Fruit fly (Drosophila melanogaster) whole organism, embryonic: ENCODE results near the gene CG42828.

Experiments
- B-H1 ChIP-seq: fragments of 200-800 bp; sonication (Bioruptor generic); IDR thresholded peaks from 3 replicates; pipeline ENCODE4 v1.3.6; 2022; ENCODE audit warnings: missing biosample characterization, missing genetic modification characterization
- CG10209 ChIP-seq: fragments of 200-800 bp; sonication (Bioruptor generic); optimal IDR thresholded peaks from 3 replicates; lab custom pipeline; 2017; ENCODE audit warnings: missing biosample characterization, mild to moderate bottlenecking, missing genetic modification characterization, missing genetic modification reagents
- CG10366 ChIP-seq: fragments of 200-800 bp; sonication (Bioruptor generic); IDR thresholded peaks from 2 replicates; pipeline ENCODE4 v1.3.6; 2022; ENCODE audit warnings: missing biosample characterization, missing genetic modification characterization
- CG10431 ChIP-seq: fragments of 200-800 bp; sonication (Bioruptor generic); optimal IDR thresholded peaks from 3 replicates; lab custom pipeline; 2018; ENCODE audit warnings: missing biosample characterization, mild to moderate bottlenecking, missing genetic modification characterization
- CG12769 ChIP-seq: fragments of 200-800 bp; sonication (Bioruptor generic); optimal IDR thresholded peaks from 2 replicates; lab custom pipeline; 2019; ENCODE audit warnings: missing biosample characterization, mild to moderate bottlenecking, missing genetic modification characterization, moderate library complexity
- CG14710 ChIP-seq: fragments of 200-800 bp; sonication (Bioruptor generic); optimal IDR thresholded peaks from 3 replicates; lab custom pipeline; 2019; ENCODE audit warnings: missing biosample characterization, mild to moderate bottlenecking, missing genetic modification characterization, moderate library complexity
- CG15073 ChIP-seq: fragments of 200-800 bp; sonication (Bioruptor generic); optimal IDR thresholded peaks from 2 replicates; lab custom pipeline; 2016; ENCODE audit warnings: missing biosample characterization, missing genetic modification characterization
- CG1603 ChIP-seq: fragments of 200-800 bp; sonication (Bioruptor generic); optimal IDR thresholded peaks from 2 replicates; lab custom pipeline; 2019; ENCODE audit warnings: missing biosample characterization, mild to moderate bottlenecking, missing genetic modification characterization, moderate library complexity
- CG17328 ChIP-seq: fragments of 200-800 bp; sonication (Bioruptor generic); IDR thresholded peaks from 2 replicates; pipeline ENCODE4 v1.3.6; 2022; ENCODE audit warnings: missing biosample characterization, missing genetic modification characterization
- CG17568 ChIP-seq: fragments of 200-800 bp; sonication (Bioruptor generic); optimal IDR thresholded peaks from 2 replicates; lab custom pipeline; 2018; ENCODE audit warnings: missing biosample characterization, mild to moderate bottlenecking, missing genetic modification characterization, moderate library complexity
- CG2120 ChIP-seq: fragments of 200-800 bp; sonication (Bioruptor generic); optimal IDR thresholded peaks from 3 replicates; lab custom pipeline; 2016; ENCODE audit warnings: missing biosample characterization, missing genetic modification characterization
- CG30020 ChIP-seq: fragments of 200-800 bp; optimal IDR thresholded peaks from 2 replicates; lab custom pipeline; 2019; ENCODE audit warnings: missing biosample characterization, mild to moderate bottlenecking, missing genetic modification characterization, moderate library complexity
- CG3065 ChIP-seq: fragments of 200-800 bp; sonication (Bioruptor generic); optimal IDR thresholded peaks from 2 replicates; lab custom pipeline; 2016; ENCODE audit warnings: missing biosample characterization, missing genetic modification characterization
- CG3407 ChIP-seq: fragments of 200-800 bp; sonication (Bioruptor generic); optimal IDR thresholded peaks from 2 replicates; lab custom pipeline; 2018; ENCODE audit warnings: missing biosample characterization, mild to moderate bottlenecking, missing genetic modification characterization
- CG4282 ChIP-seq: fragments of 200-800 bp; sonication (Bioruptor generic); optimal IDR thresholded peaks from 2 replicates; lab custom pipeline; 2016; ENCODE audit warnings: missing biosample characterization, missing genetic modification characterization
- CG43689 ChIP-seq: fragments of 200-800 bp; sonication (Bioruptor generic); IDR thresholded peaks from 2 replicates; pipeline ENCODE4 v1.3.6; 2022; ENCODE audit warnings: missing biosample characterization, missing genetic modification characterization
- CG5180 ChIP-seq: fragments of 200-800 bp; sonication (Bioruptor generic); optimal IDR thresholded peaks from 3 replicates; lab custom pipeline; 2017; ENCODE audit warnings: missing biosample characterization, missing genetic modification characterization, mild to moderate bottlenecking, moderate library complexity, missing genetic modification reagents
- CG8359 ChIP-seq: fragments of 200-800 bp; sonication (Bioruptor generic); optimal IDR thresholded peaks from 2 replicates; lab custom pipeline; 2017; ENCODE audit warnings: missing biosample characterization, mild to moderate bottlenecking, missing genetic modification characterization, borderline replicate concordance
- CG9727 ChIP-seq: fragments of 200-800 bp; sonication (Bioruptor generic); optimal IDR thresholded peaks from 3 replicates; lab custom pipeline; 2017; ENCODE audit warnings: missing biosample characterization, mild to moderate bottlenecking, missing genetic modification characterization
- CG9876 ChIP-seq: fragments of 200-800 bp; sonication (Bioruptor generic); optimal IDR thresholded peaks from 2 replicates; lab custom pipeline; 2016; ENCODE audit warnings: missing biosample characterization, missing genetic modification characterization
- CoRest ChIP-seq: fragments of 200-800 bp; sonication (Bioruptor generic); optimal IDR thresholded peaks from 3 replicates; lab custom pipeline; 2018; ENCODE audit warnings: missing biosample characterization, mild to moderate bottlenecking, missing genetic modification characterization, moderate library complexity
- CrebB ChIP-seq: fragments of 200-800 bp; sonication (Bioruptor generic); optimal IDR thresholded peaks from 3 replicates; lab custom pipeline; 2018; ENCODE audit warnings: missing biosample characterization, mild to moderate bottlenecking, missing genetic modification characterization
- D19A ChIP-seq: fragments of 200-800 bp; optimal IDR thresholded peaks from 3 replicates; lab custom pipeline; 2019; ENCODE audit warnings: missing biosample characterization, mild to moderate bottlenecking, missing genetic modification characterization, moderate library complexity
- Dip3 ChIP-seq: fragments of 200-800 bp; sonication (Bioruptor generic); optimal IDR thresholded peaks from 3 replicates; lab custom pipeline; 2016; ENCODE audit warnings: missing biosample characterization, missing genetic modification characterization
- E2f1 ChIP-seq: fragments of 200-800 bp; sonication (Bioruptor generic); IDR thresholded peaks from 2 replicates; pipeline ENCODE4 v1.3.6; 2022; ENCODE audit warnings: missing biosample characterization, missing genetic modification characterization
- Fer2 ChIP-seq: fragments of 200-800 bp; sonication (Bioruptor generic); optimal IDR thresholded peaks from 2 replicates; lab custom pipeline; 2018; ENCODE audit warnings: missing biosample characterization, mild to moderate bottlenecking, missing genetic modification characterization, moderate library complexity
- Hmx ChIP-seq: fragments of 200-800 bp; sonication (Bioruptor generic); optimal IDR thresholded peaks from 2 replicates; lab custom pipeline; 2016; ENCODE audit warnings: missing biosample characterization, missing genetic modification characterization
- Lhr ChIP-seq: fragments of 200-800 bp; sonication (Bioruptor generic); optimal IDR thresholded peaks from 3 replicates; lab custom pipeline; 2017; ENCODE audit warnings: mild to moderate bottlenecking, missing biosample characterization, missing genetic modification reagents, missing genetic modification characterization
- Lpt ChIP-seq: fragments of >200 bp; optimal IDR thresholded peaks from 2 replicates; lab custom pipeline; 2018; ENCODE audit warnings: missing biosample characterization, missing genetic modification characterization
- Mrtf ChIP-seq: fragments of 200-800 bp; sonication (Bioruptor generic); IDR thresholded peaks from 3 replicates; pipeline ENCODE4 v1.3.6; 2022; ENCODE audit warnings: missing biosample characterization, missing genetic modification characterization
- Myb ChIP-seq: fragments of 200-800 bp; sonication (Bioruptor generic); optimal IDR thresholded peaks from 2 replicates; lab custom pipeline; 2016; ENCODE audit warnings: missing biosample characterization, missing genetic modification characterization
- Nf-YA ChIP-seq: fragments of 200-800 bp; sonication (Bioruptor generic); IDR thresholded peaks from 2 replicates; pipeline ENCODE4 v1.3.6; 2022; ENCODE audit warnings: missing biosample characterization, missing genetic modification characterization
- Optix ChIP-seq: fragments of 200-800 bp; sonication (Bioruptor generic); IDR thresholded peaks from 3 replicates; pipeline ENCODE4 v1.3.6; 2022; ENCODE audit warnings: missing biosample characterization, missing genetic modification characterization
- Side ChIP-seq: fragments of 200-800 bp; sonication (Bioruptor generic); optimal IDR thresholded peaks from 2 replicates; lab custom pipeline; 2016; ENCODE audit warnings: missing biosample characterization, missing genetic modification characterization
- ase ChIP-seq: fragments of 200-800 bp; sonication (Bioruptor generic); IDR thresholded peaks from 3 replicates; pipeline ENCODE4 v1.3.6; 2022; ENCODE audit warnings: missing biosample characterization, missing genetic modification characterization
- bowl ChIP-seq: fragments of 200-800 bp; sonication (Bioruptor generic); IDR thresholded peaks from 2 replicates; pipeline ENCODE4 v1.3.6; 2022; ENCODE audit warnings: missing biosample characterization, missing genetic modification characterization
- cato ChIP-seq: fragments of 200-800 bp; sonication (Bioruptor generic); optimal IDR thresholded peaks from 2 replicates; lab custom pipeline; 2016; ENCODE audit warnings: missing biosample characterization, missing genetic modification characterization, borderline replicate concordance
- caup ChIP-seq: fragments of 200-800 bp; sonication (Bioruptor generic); optimal IDR thresholded peaks from 3 replicates; lab custom pipeline; 2017; ENCODE audit warnings: missing biosample characterization, mild to moderate bottlenecking, missing genetic modification characterization, moderate library complexity; ENCODE audit not compliant: severe bottlenecking
- gsb-n ChIP-seq: fragments of 200-800 bp; sonication (Bioruptor generic); optimal IDR thresholded peaks from 3 replicates; lab custom pipeline; 2018; ENCODE audit warnings: missing biosample characterization, mild to moderate bottlenecking, missing genetic modification characterization
- hkb ChIP-seq, 2 experiments: fragments of 200-800 bp in 1 of 2; fragments of >200 bp in 1 of 2; sonication (Bioruptor generic) in 1 of 2; IDR thresholded peaks in 1 of 2; optimal IDR thresholded peaks in 1 of 2; 2 replicates each; pipeline versions ENCODE4 v1.3.6 to Lab custom; 2017 to 2022; ENCODE audit warnings: missing biosample characterization in 1 of 2, missing genetic modification characterization in 1 of 2
- kay ChIP-seq: fragments of 200-800 bp; sonication (Bioruptor generic); optimal IDR thresholded peaks from 2 replicates; lab custom pipeline; 2016; ENCODE audit warnings: missing biosample characterization, missing genetic modification characterization
- lbe ChIP-seq: fragments of 200-800 bp; sonication (Bioruptor generic); optimal IDR thresholded peaks from 2 replicates; lab custom pipeline; 2016; ENCODE audit warnings: missing biosample characterization, mild to moderate bottlenecking, missing genetic modification characterization
- psq ChIP-seq: fragments of 200-800 bp; sonication (Bioruptor generic); optimal IDR thresholded peaks from 2 replicates; lab custom pipeline; 2017; ENCODE audit warnings: missing biosample characterization, missing genetic modification characterization
- sd ChIP-seq: fragments of 200-800 bp; sonication (Bioruptor generic); optimal IDR thresholded peaks from 3 replicates; lab custom pipeline; 2018; ENCODE audit warnings: missing biosample characterization, mild to moderate bottlenecking, missing genetic modification characterization, moderate library complexity
- tna ChIP-seq: fragments of 200-800 bp; sonication (Bioruptor generic); IDR thresholded peaks from 2 replicates; pipeline ENCODE4 v1.3.6; 2022; ENCODE audit warnings: missing biosample characterization, missing genetic modification characterization; ENCODE audit not compliant: partially characterized antibody
- trem ChIP-seq: fragments of 200-800 bp; optimal IDR thresholded peaks from 3 replicates; lab custom pipeline; 2019; ENCODE audit warnings: missing biosample characterization, mild to moderate bottlenecking, missing genetic modification characterization, moderate library complexity
- ttk ChIP-seq: fragments of 200-800 bp; sonication (Bioruptor generic); IDR thresholded peaks from 2 replicates; pipeline ENCODE4 v2.1.2; 2022; ENCODE audit warnings: missing biosample characterization, missing genetic modification characterization
- zfh1 ChIP-seq: fragments of 200-800 bp; sonication (Bioruptor generic); IDR thresholded peaks from 3 replicates; pipeline ENCODE4 v1.3.6; 2022; ENCODE audit warnings: missing biosample characterization, missing genetic modification characterization

Gene CG42828

DNA sequence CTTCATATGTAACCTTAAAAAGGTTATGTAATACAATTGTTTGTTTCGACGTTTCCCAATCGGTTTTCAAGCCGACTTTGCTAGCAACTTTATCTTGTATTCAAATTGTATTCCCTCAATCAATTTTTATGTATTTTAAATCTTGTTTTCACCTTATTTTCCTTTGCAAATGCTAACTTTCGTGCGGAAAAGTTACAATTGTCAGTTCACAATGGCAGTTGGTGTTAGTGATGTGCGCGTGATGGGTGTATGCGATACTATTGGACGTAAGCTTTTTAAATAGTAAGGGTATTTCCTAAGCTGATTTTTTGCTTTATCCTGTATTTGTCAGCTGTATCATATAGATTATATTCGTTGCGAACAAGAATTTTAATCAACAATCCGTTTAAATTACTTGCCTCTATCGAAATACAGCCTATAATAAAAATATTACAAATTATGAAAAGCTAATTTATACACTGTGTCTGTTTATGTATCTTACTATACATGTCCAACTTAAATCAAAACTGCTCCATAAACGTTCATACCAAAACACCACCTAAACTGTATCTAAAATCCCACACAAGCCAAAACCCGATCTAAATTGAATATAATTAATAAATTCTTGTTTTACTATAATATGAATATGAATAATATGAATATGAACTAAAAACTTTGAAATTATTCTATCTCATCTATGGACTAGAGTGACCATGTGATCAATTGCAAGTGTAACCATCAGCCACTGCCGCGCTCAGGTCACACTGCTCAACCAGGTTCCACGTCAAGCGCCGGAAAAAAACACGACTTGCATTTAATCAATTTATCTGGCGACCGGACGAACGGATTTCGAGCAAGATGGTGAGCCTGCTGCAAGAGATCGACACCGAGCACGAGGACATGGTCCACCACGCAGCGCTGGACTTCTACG lies 17.4 kb upstream of the CG42828 start, which contains the start of the genes ATPsynCF6 and Sec13 (continued):
- TF ChIP-seq CG10366 (GFP tag; lab: Robert Waterston, UW), result peak; percentile 44
- TF ChIP-seq psq (GFP tag; lab: Kevin White, UChicago), result no peak
- TF ChIP-seq CG10431 (GFP tag; lab: Kevin White, UChicago), result no peak
- TF ChIP-seq CrebB (tag; lab: Kevin White, UChicago), result no peak
- TF ChIP-seq zfh1, result peak; percentile 59; the same call in 2 of the 3 replicates
- TF ChIP-seq trem (tag; lab: Kevin White, UChicago), result peak; percentile 43
- TF ChIP-seq kay (GFP tag; lab: Kevin White, UChicago), result peak; percentile 1
- no peak for TF ChIP-seq lbe (GFP tag; lab: Kevin White, UChicago)
- TF ChIP-seq Mrtf (GFP tag; lab: Robert Waterston, UW), result peak; percentile 37; the same call in 1 of the 3 replicates
- peak; percentile 40 for TF ChIP-seq CG30020 (tag; lab: Kevin White, UChicago)
- peak; percentile 42 for TF ChIP-seq CG1603 (tag; lab: Kevin White, UChicago)
- peak; percentile 83 for TF ChIP-seq tna (GFP tag; lab: Robert Waterston, UW)
- peak; percentile 37; the same call in 1 of the 2 replicates for TF ChIP-seq E2f1 (GFP tag; lab: Robert Waterston, UW)
- no peak for TF ChIP-seq CG17568 (GFP tag; lab: Kevin White, UChicago)
- peak; percentile 7 for TF ChIP-seq CG9876 (GFP tag; lab: Kevin White, UChicago)
- TF ChIP-seq cato, result peak; percentile 9
- TF ChIP-seq CG8359 (GFP tag; lab: Kevin White, UChicago), result no peak
- 0 out of 2 replicates have a peak, but pooled peaks have one; percentile 15 for TF ChIP-seq CG43689 (GFP tag; lab: Robert Waterston, UW)
- no peak for TF ChIP-seq CG12769 (tag; lab: Kevin White, UChicago)
- TF ChIP-seq Lpt (GFP tag; lab: Kevin White, UChicago), result no peak
- TF ChIP-seq Nf-YA (GFP tag; lab: Robert Waterston, UW), result no peak
- TF ChIP-seq CG17328 (GFP tag; lab: Robert Waterston, UW), result peak; percentile 37; the same call in 1 of the 2 replicates
- TF ChIP-seq CG15073, result no peak
- TF ChIP-seq D19A, result peak; percentile 69
- peak; percentile 14 for TF ChIP-seq CG5180
- TF ChIP-seq sd (tag; lab: Kevin White, UChicago), result no peak
- peak; percentile 56; the same call in 1 of the 3 replicates for TF ChIP-seq ase (GFP tag; lab: Robert Waterston, UW)
- TF ChIP-seq CG10209, result peak; percentile 27
- peak; percentile 46 for TF ChIP-seq Fer2
- peak; percentile 19 for TF ChIP-seq gsb-n
- TF ChIP-seq CG9727 (GFP tag; lab: Kevin White, UChicago), result peak; percentile 72
- no peak for TF ChIP-seq Dip3
- no peak for TF ChIP-seq Hmx (GFP tag; lab: Kevin White, UChicago)
- TF ChIP-seq CG14710, result peak; percentile 76
- peak; percentile 13 for TF ChIP-seq Myb (GFP tag; lab: Kevin White, UChicago)
- no peak for TF ChIP-seq Optix
- TF ChIP-seq CoRest (tag; lab: Kevin White, UChicago), result peak; percentile 56
- peak; percentile 56 for TF ChIP-seq CG2120 (GFP tag; lab: Kevin White, UChicago)
- no peak for TF ChIP-seq ttk
- TF ChIP-seq CG3407 (GFP tag; lab: Kevin White, UChicago), result no peak
- peak; percentile 21 for TF ChIP-seq Side (GFP tag; lab: Kevin White, UChicago)
- no peak for TF ChIP-seq bowl (GFP tag; lab: Robert Waterston, UW)
- TF ChIP-seq hkb (optimal IDR thresholded peaks at IDR 0.05; lab: Kevin White, UChicago), result no peak
- peak; percentile 32; the same call in 1 of the 2 replicates for TF ChIP-seq hkb (GFP tag; IDR thresholded peaks at IDR 0.05; lab: Robert Waterston, UW)
- peak; percentile 52 for TF ChIP-seq caup (GFP tag; lab: Kevin White, UChicago)
- TF ChIP-seq CG4282, result no peak
- no peak for TF ChIP-seq CG3065 (GFP tag; lab: Kevin White, UChicago)
- TF ChIP-seq B-H1 (GFP tag; lab: Robert Waterston, UW), result peak; percentile 18; the same call in 2 of the 3 replicates
- TF ChIP-seq Lhr (GFP tag; lab: Kevin White, UChicago), result no peak
